Worm (Caenorhabditis elegans): ENCODE measurements around the gene B0034.2.

DNA sequence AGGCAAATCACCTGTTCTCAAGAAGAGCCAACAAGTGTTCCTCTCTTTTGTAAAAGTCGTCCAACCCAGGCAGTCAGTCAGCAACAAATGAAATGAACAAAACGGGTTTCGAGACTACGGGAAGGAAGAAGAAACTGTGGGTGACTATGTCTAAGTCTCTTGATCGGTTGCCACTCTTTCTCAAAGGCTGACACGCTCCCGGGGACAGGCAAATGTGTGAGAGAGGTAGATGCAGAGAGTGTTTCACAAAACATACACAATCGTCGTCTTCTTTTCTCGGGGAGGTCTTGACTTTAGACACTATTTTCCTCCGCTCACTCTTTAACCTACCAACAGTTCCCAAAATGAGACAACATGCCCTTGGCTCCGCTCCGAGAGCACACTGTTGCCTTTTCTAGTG is 13.1 kb downstream of the B0034.2 start:
- TF ChIP-seq ztf-23 (GFP tag; IDR thresholded peaks at IDR 0.05) (no peak), flt-1 (GFP tag; IDR thresholded peaks at IDR 0.05) (no peak), klf-2 (GFP tag; conservative IDR thresholded peaks at IDR 0.05) (no peak), ref-1 (GFP tag; conservative IDR thresholded peaks at IDR 0.05) (no peak), ztf-29 (GFP tag; IDR thresholded peaks at IDR 0.05) (no peak)

All from whole organism, midembryonic.